Worm (Caenorhabditis elegans) whole organism, L4 larva: ENCODE results near the gene nhr-96.
A peak's percentile ranks its signal among the peaks of the same experiment; 100 is the strongest.

Experiments
- D1046.2 ChIP-seq: fragments of 200-800 bp; sonication (Bioruptor generic); IDR thresholded peaks from 2 replicates; pipeline ENCODE4 v1.3.6; 2022; ENCODE audit warnings: missing genetic modification characterization, missing compliant biosample characterization
- F37D6.2 ChIP-seq: sonication (generic microtip); optimal IDR thresholded peaks from 2 replicates; lab custom pipeline; 2016; ENCODE audit warnings: mild to moderate bottlenecking, missing genetic modification characterization, missing compliant biosample characterization
- F44E2.7 ChIP-seq: fragments of 200-800 bp; sonication (Bioruptor generic); IDR thresholded peaks from 2 replicates; pipeline ENCODE4 v2.1.2; 2022; ENCODE audit warnings: missing genetic modification characterization, missing compliant biosample characterization
- ceh-32 ChIP-seq: sonication (generic microtip); optimal IDR thresholded peaks from 2 replicates; lab custom pipeline; 2016; ENCODE audit warnings: mild to moderate bottlenecking, missing genetic modification characterization, missing compliant biosample characterization; ENCODE audit not compliant: poor library complexity
- ceh-62 ChIP-seq: sonication (generic microtip); optimal IDR thresholded peaks from 2 replicates; lab custom pipeline; 2017; ENCODE audit warnings: missing biosample characterization, missing genetic modification characterization
- ces-1 ChIP-seq: fragments of 150-350 bp; sonication (generic microtip); optimal IDR thresholded peaks from 4 replicates; lab custom pipeline; 2014; ENCODE audit warnings: missing biosample characterization, missing genetic modification reagents, missing genetic modification characterization
- daf-12 ChIP-seq: fragments of 150-350 bp; optimal IDR thresholded peaks from 2 replicates; lab custom pipeline; 2014; ENCODE audit warnings: missing biosample characterization, missing genetic modification reagents, missing genetic modification characterization
- daf-16 ChIP-seq, 3 experiments: sonication (generic microtip); optimal IDR thresholded peaks; 2 replicates each; lab custom pipeline; 2016 to 2017; ENCODE audit warnings: missing genetic modification characterization in 3 of 3, missing genetic modification reagents in 3 of 3, mild to moderate bottlenecking in 2 of 3, missing compliant biosample characterization in 2 of 3, missing biosample characterization in 1 of 3, moderate library complexity in 1 of 3
- daf-19 ChIP-seq: fragments of 200-800 bp; sonication (Bioruptor generic); conservative IDR thresholded peaks from 2 replicates; pipeline ENCODE4 v1.3.6; 2022; ENCODE audit warnings: missing genetic modification characterization, missing compliant biosample characterization
- daf-8 ChIP-seq: fragments of 200-800 bp; sonication (Bioruptor generic); IDR thresholded peaks from 2 replicates; pipeline ENCODE4 v1.3.6; 2022; ENCODE audit warnings: missing genetic modification characterization, missing compliant biosample characterization
- dmd-6 ChIP-seq: fragments of 200-800 bp; sonication (Bioruptor generic); IDR thresholded peaks from 2 replicates; pipeline ENCODE4 v1.3.6; 2022; ENCODE audit warnings: missing genetic modification reagents, missing genetic modification characterization, missing compliant biosample characterization
- duxl-1 ChIP-seq: sonication (generic microtip); optimal IDR thresholded peaks from 2 replicates; lab custom pipeline; 2016; ENCODE audit warnings: mild to moderate bottlenecking, missing genetic modification characterization, moderate library complexity, missing compliant biosample characterization; ENCODE audit not compliant: poor library complexity
- dve-1 ChIP-seq: sonication (generic microtip); optimal IDR thresholded peaks from 2 replicates; lab custom pipeline; 2017; ENCODE audit warnings: antibody characterized with exemption, mild to moderate bottlenecking, missing genetic modification characterization, missing compliant biosample characterization; ENCODE audit not compliant: insufficient read depth
- egl-27 ChIP-seq: sonication (generic microtip); optimal IDR thresholded peaks from 3 replicates; lab custom pipeline; 2017; ENCODE audit warnings: missing biosample characterization, missing genetic modification reagents, missing genetic modification characterization
- egl-43 ChIP-seq: fragments of 200-800 bp; sonication (Bioruptor generic); IDR thresholded peaks from 2 replicates; pipeline ENCODE4 v1.3.6; 2022; ENCODE audit warnings: missing genetic modification reagents, missing genetic modification characterization, missing compliant biosample characterization
- hlh-11 ChIP-seq: fragments of 200-800 bp; sonication (Bioruptor generic); optimal IDR thresholded peaks from 2 replicates; lab custom pipeline; 2018; ENCODE audit warnings: mild to moderate bottlenecking, missing genetic modification characterization, missing compliant biosample characterization
- hmg-1.1 ChIP-seq: fragments of 200-800 bp; sonication (Bioruptor generic); IDR thresholded peaks from 2 replicates; pipeline ENCODE4 v1.3.6; 2022; ENCODE audit warnings: missing genetic modification reagents, missing genetic modification characterization, missing compliant biosample characterization
- lin-1 ChIP-seq: fragments of 200-800 bp; sonication (Bioruptor generic); IDR thresholded peaks from 2 replicates; pipeline ENCODE4 v1.3.6; 2022; ENCODE audit warnings: missing genetic modification reagents, missing genetic modification characterization, missing compliant biosample characterization
- lin-39 ChIP-seq: fragments of 150-350 bp; optimal IDR thresholded peaks from 2 replicates; lab custom pipeline; 2014; ENCODE audit warnings: missing biosample characterization, missing genetic modification reagents, missing genetic modification characterization
- lir-3 ChIP-seq: sonication (generic microtip); optimal IDR thresholded peaks from 2 replicates; lab custom pipeline; 2016; ENCODE audit warnings: mild to moderate bottlenecking, missing genetic modification characterization, missing compliant biosample characterization
- mdl-1 ChIP-seq, 2 experiments: fragments of 150-350 bp in 1 of 2; sonication (generic microtip) in 1 of 2; optimal IDR thresholded peaks; 2 replicates each; lab custom pipeline; 2014 to 2017; ENCODE audit warnings: missing biosample characterization in 2 of 2, missing genetic modification characterization in 2 of 2
- mdt-29 ChIP-seq: fragments of 200-800 bp; sonication (Bioruptor generic); IDR thresholded peaks from 2 replicates; pipeline ENCODE4 v1.3.6; 2022; ENCODE audit warnings: missing genetic modification reagents, missing genetic modification characterization, missing compliant biosample characterization
- mxl-2 ChIP-seq: fragments of 200-800 bp; sonication (Bioruptor generic); conservative IDR thresholded peaks from 2 replicates; pipeline ENCODE4 v1.3.6; 2022; ENCODE audit warnings: missing genetic modification reagents, missing genetic modification characterization, missing compliant biosample characterization
- nhr-10 ChIP-seq: fragments of 150-350 bp; optimal IDR thresholded peaks from 2 replicates; lab custom pipeline; 2014; ENCODE audit warnings: missing biosample characterization, missing genetic modification characterization
- nhr-11 ChIP-seq: fragments of 150-350 bp; optimal IDR thresholded peaks from 2 replicates; lab custom pipeline; 2014; ENCODE audit warnings: missing biosample characterization, missing genetic modification characterization
- nhr-28 ChIP-seq: fragments of 150-350 bp; optimal IDR thresholded peaks from 2 replicates; lab custom pipeline; 2014; ENCODE audit warnings: missing biosample characterization, missing genetic modification characterization
- nhr-41 ChIP-seq: fragments of 200-800 bp; sonication (Bioruptor generic); IDR thresholded peaks from 2 replicates; pipeline ENCODE4 v1.3.6; 2022; ENCODE audit warnings: missing genetic modification reagents, missing genetic modification characterization, missing compliant biosample characterization
- nhr-48 ChIP-seq: sonication (generic microtip); optimal IDR thresholded peaks from 2 replicates; lab custom pipeline; 2016; ENCODE audit warnings: mild to moderate bottlenecking, missing genetic modification characterization, missing compliant biosample characterization
- nhr-76 ChIP-seq: fragments of 150-350 bp; optimal IDR thresholded peaks from 2 replicates; lab custom pipeline; 2014; ENCODE audit warnings: missing biosample characterization, missing genetic modification characterization
- nhr-77 ChIP-seq: fragments of 150-350 bp; optimal IDR thresholded peaks from 2 replicates; lab custom pipeline; 2014; ENCODE audit warnings: missing biosample characterization, missing genetic modification characterization
- php-3 ChIP-seq: fragments of 200-800 bp; sonication (Bioruptor generic); IDR thresholded peaks from 2 replicates; pipeline ENCODE4 v1.3.6; 2022; ENCODE audit warnings: missing genetic modification reagents, missing genetic modification characterization, missing compliant biosample characterization
- pqm-1 ChIP-seq: sonication (generic microtip); optimal IDR thresholded peaks from 2 replicates; lab custom pipeline; 2017; ENCODE audit warnings: missing biosample characterization, missing genetic modification characterization
- sdz-12 ChIP-seq: fragments of 200-800 bp; sonication (Bioruptor generic); optimal IDR thresholded peaks from 2 replicates; lab custom pipeline; 2018; ENCODE audit warnings: mild to moderate bottlenecking, missing genetic modification characterization, missing compliant biosample characterization
- set-16 ChIP-seq: fragments of 200-800 bp; sonication (Bioruptor generic); IDR thresholded peaks from 2 replicates; pipeline ENCODE4 v1.3.6; 2022; ENCODE audit warnings: missing genetic modification reagents, missing genetic modification characterization, missing compliant biosample characterization
- skn-1 ChIP-seq: fragments of 150-350 bp; optimal IDR thresholded peaks from 2 replicates; lab custom pipeline; 2014; ENCODE audit warnings: missing biosample characterization, missing genetic modification characterization
- snpc-1.2 ChIP-seq: fragments of 200-800 bp; sonication (Bioruptor generic); IDR thresholded peaks from 2 replicates; pipeline ENCODE4 v1.3.6; 2022; ENCODE audit warnings: missing genetic modification reagents, missing genetic modification characterization, missing compliant biosample characterization
- spr-1 ChIP-seq: sonication (generic microtip); optimal IDR thresholded peaks from 2 replicates; lab custom pipeline; 2016; ENCODE audit warnings: mild to moderate bottlenecking, missing genetic modification characterization, missing compliant biosample characterization
- spr-3 ChIP-seq: fragments of 200-800 bp; sonication (Bioruptor generic); optimal IDR thresholded peaks from 2 replicates; lab custom pipeline; 2018; ENCODE audit warnings: mild to moderate bottlenecking, missing genetic modification characterization, missing compliant biosample characterization
- zfp-2 ChIP-seq: sonication (generic microtip); optimal IDR thresholded peaks from 2 replicates; lab custom pipeline; 2016; ENCODE audit warnings: mild to moderate bottlenecking, missing genetic modification characterization, missing compliant biosample characterization
- zip-11 ChIP-seq: fragments of 200-800 bp; sonication (Bioruptor generic); IDR thresholded peaks from 2 replicates; pipeline ENCODE4 v1.3.6; 2022; ENCODE audit warnings: missing genetic modification characterization, missing compliant biosample characterization
- ztf-11 ChIP-seq: fragments of 150-350 bp; optimal IDR thresholded peaks from 2 replicates; lab custom pipeline; 2014; ENCODE audit warnings: missing biosample characterization, missing genetic modification characterization

nhr-96 gene

DNA sequence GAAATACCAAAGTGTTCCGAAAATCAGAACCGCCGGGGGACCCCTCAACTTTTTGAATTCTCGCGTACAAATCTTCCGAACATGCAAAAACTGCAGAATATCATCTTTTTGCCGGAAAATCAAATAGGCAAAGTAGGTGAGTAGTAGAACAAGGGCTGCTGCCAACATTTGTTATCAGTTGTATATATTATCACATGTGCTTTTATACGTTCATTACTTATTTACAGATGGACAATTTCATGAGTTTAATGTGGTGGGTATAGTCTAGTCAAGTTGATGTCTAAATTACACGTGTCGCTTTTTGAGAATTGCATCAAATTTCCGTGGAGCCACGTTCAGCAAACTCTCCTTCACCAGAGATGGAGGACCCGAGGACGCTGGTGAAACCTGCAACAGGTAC is 32.0 kb upstream of the nhr-96 start, which contains the start of gene cyp-32B1:
cyp-32B1 (minus strand) TSS at position 176 of the 400 bp plus-strand sequence.
- TF ChIP-seq mdl-1 (tag; optimal IDR thresholded peaks at IDR 0.05; lab: Kevin White, UChicago) (peak in 1 of 2 experiments; percentile 15), dmd-6 (GFP tag; lab: Robert Waterston, UW) (peak; percentile 50; the same call in 1 of the 2 replicates), pqm-1 (tag; lab: Kevin White, UChicago) (peak; percentile 29), daf-16 (GFP tag; optimal IDR thresholded peaks at IDR 0.05; lab: Kevin White, UChicago) (no peak), daf-16 (tag; optimal IDR thresholded peaks at IDR 0.05; lab: Kevin White, UChicago) (peak; percentile 67), hlh-11 (peak; percentile 2), nhr-28 (tag; lab: Kevin White, UChicago) (peak; percentile 37), php-3 (GFP tag; lab: Robert Waterston, UW) (0 out of 2 replicates have a peak, but pooled peaks have one; percentile 35), lir-3 (tag; lab: Kevin White, UChicago) (no peak), daf-8 (GFP tag; lab: Robert Waterston, UW) (no peak), mdt-29 (no peak), lin-39 (tag; lab: Kevin White, UChicago) (no peak), dve-1 (tag; lab: Kevin White, UChicago) (peak; percentile 52)

DNA sequence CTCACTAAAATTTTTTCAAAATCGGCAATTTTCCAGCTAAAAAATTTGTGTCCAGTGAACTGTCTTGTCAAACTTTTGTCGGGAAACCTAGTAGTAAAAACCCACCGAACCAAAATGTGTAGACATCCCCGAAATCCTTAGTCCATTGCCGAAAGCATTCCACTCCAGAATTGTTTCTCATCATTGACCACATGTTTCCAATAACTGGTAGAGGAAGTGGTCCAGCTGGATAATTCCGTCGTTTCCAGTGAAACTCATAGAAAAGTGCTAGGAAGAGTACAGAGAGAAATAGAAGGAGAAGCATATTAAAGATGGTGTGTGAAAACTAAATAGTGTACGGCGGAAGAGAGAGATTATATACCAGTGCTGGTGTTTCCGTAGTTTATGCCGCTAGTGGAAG is 29.2 kb upstream of the nhr-96 start, which contains the start of gene cyp-33C12:
cyp-33C12 (minus strand) TSS at position 321 of the 400 bp plus-strand sequence.
- TF ChIP-seq zip-11 (GFP tag; lab: Robert Waterston, UW): no peak

DNA sequence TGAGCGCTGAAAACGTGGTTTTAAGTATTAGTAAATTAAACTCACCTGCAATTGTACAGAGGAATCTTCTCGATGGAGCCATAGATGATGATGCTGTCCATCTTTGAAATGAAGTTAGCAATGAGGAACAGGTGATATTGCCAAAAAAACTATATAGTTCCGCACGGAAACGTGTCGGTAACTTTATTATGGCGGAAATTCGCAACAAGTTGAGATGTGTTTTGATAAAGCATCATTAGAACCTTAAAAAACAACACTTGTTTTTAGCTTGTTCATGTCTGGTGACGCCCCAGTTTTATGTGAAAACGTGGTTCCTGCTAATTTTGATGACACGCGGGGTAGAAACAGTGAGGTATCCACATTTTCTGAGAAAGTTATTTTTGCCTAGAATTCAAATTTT is 27.1 kb upstream of the nhr-96 start, which contains the start of gene srt-40:
srt-40 (minus strand) TSS at position 101 of the 400 bp plus-strand sequence.
- TF ChIP-seq lir-3 (tag; lab: Kevin White, UChicago): no peak
- TF ChIP-seq nhr-41 (GFP tag; lab: Robert Waterston, UW): no peak
- no peak for TF ChIP-seq sdz-12 (GFP tag; lab: Kevin White, UChicago)
- TF ChIP-seq nhr-76 (tag; lab: Kevin White, UChicago): no peak
- no peak for TF ChIP-seq set-16 (GFP tag; lab: Robert Waterston, UW)
- TF ChIP-seq egl-43 (GFP tag; lab: Robert Waterston, UW): no peak
- TF ChIP-seq ztf-11 (tag; lab: Kevin White, UChicago): no peak
- no peak for TF ChIP-seq spr-3 (GFP tag; lab: Kevin White, UChicago)
- no peak for TF ChIP-seq mxl-2
- TF ChIP-seq ceh-62 (tag; lab: Kevin White, UChicago): no peak
- TF ChIP-seq daf-12 (tag; lab: Kevin White, UChicago): no peak
- no peak for TF ChIP-seq zip-11 (GFP tag; lab: Robert Waterston, UW)
- no peak for TF ChIP-seq hmg-1.1 (GFP tag; lab: Robert Waterston, UW)
- no peak for TF ChIP-seq nhr-77
- no peak for TF ChIP-seq ceh-32 (tag; lab: Kevin White, UChicago)
- no peak for TF ChIP-seq skn-1 (tag; lab: Kevin White, UChicago)
- no peak for TF ChIP-seq ces-1 (GFP tag; lab: Kevin White, UChicago)
- TF ChIP-seq F44E2.7 (GFP tag; lab: Robert Waterston, UW): no peak
- no peak for TF ChIP-seq zfp-2 (tag; lab: Kevin White, UChicago)

DNA sequence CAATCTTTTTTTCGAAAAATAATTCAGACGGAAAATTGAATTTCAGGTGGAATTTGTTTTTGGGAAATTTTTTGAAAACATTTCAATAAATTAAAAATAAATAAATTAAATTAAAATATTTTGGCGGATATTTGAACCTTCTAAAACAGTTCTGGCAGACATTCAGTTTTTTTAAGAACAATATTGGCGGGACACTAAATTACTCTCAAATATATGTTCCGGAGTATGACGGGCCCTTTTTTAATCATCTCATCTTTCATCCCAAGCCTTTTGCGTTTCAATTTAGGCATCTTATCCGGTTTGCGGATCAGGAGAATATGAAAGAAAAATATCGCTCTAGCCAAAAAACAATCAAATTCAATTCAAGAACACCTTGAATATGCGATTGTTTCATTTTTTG is 26.5 kb upstream of the nhr-96 start, which contains the start of gene svh-11:
svh-11 (plus strand) TSS at position 301 of the 400 bp plus-strand sequence.
- TF ChIP-seq snpc-1.2 (GFP tag; lab: Robert Waterston, UW) (no peak), daf-19 (no peak), lin-1 (GFP tag; lab: Robert Waterston, UW) (no peak), spr-1 (no peak), egl-27 (tag; lab: Kevin White, UChicago) (no peak), mdt-29 (no peak), nhr-11 (tag; lab: Kevin White, UChicago) (no peak), duxl-1 (tag; lab: Kevin White, UChicago) (no peak), D1046.2 (GFP tag; lab: Robert Waterston, UW) (no peak), pqm-1 (tag; lab: Kevin White, UChicago) (no peak), nhr-10 (no peak), nhr-76 (tag; lab: Kevin White, UChicago) (no peak), nhr-48 (tag; lab: Kevin White, UChicago) (no peak), F37D6.2 (tag; lab: Kevin White, UChicago) (no peak)
